Worm (Caenorhabditis elegans): ENCODE measurements around the gene E01G4.6.

E01G4.6 gene

DNA sequence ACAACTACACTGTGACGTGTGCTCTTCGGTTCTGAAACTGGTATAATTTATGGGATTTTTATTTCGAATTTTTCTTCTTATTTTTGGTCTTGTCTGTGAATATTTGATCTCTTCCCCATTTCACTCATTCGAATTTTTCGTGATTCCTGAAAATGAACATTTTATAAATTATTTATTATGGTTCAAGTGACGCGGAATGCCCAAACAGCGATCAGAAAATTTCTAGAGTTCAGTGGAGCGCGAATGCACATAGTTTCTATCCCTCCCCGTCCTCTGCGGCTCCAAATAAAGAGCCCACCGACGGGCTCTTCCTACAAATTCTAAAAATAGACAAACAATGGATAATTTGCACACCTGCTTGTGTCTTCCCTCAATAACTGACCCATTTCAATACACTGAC, 21.4 kb downstream of the E01G4.6 start, which contains the start of gene F54F11.1:
Gene F54F11.1, plus strand, starts transcription at position 301 of the 400 bp plus-strand sequence.
- TF ChIP-seq ref-1 (GFP tag; conservative IDR thresholded peaks at IDR 0.05): no peak
- no peak for TF ChIP-seq klf-2 (GFP tag; conservative IDR thresholded peaks at IDR 0.05)
- TF ChIP-seq ztf-23 (GFP tag; IDR thresholded peaks at IDR 0.05): no peak
- no peak for TF ChIP-seq ztf-29 (GFP tag; IDR thresholded peaks at IDR 0.05)
- TF ChIP-seq med-1 (GFP tag; optimal IDR thresholded peaks at IDR 0.05; ENCODE audit: insufficient read depth): no peak
- TF ChIP-seq tab-1 (GFP tag; IDR thresholded peaks at IDR 0.05): no peak
- no peak for TF ChIP-seq cog-1 (tag; optimal IDR thresholded peaks at IDR 0.05)
- no peak for TF ChIP-seq T22C8.4 (GFP tag; IDR thresholded peaks at IDR 0.05)
- no peak for TF ChIP-seq flt-1 (GFP tag; IDR thresholded peaks at IDR 0.05)

DNA sequence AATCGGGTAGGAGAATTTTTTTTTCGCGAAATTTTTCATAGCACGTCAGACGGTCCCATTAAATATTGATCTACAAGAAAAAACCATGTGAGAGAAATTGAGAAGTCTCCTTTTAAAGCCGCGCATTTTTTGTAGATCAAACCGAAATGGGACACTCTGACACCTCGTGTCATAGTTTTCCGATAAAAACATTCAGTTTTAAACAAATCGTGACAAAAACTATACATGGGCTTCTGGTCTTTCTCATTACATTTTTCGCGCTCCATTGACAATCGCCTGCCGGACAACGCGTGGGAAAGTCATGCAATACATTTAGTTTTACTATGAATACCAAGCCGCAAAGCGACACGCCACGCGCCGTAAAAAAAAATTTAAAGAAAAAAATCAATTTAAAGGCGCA, 23.2 kb downstream of the E01G4.6 start:
- no peak for TF ChIP-seq ztf-23 (GFP tag; IDR thresholded peaks at IDR 0.05)
- no peak for TF ChIP-seq med-1 (GFP tag; optimal IDR thresholded peaks at IDR 0.05; ENCODE audit: insufficient read depth)
- TF ChIP-seq T22C8.4 (GFP tag; IDR thresholded peaks at IDR 0.05): no peak
- no peak for TF ChIP-seq flt-1 (GFP tag; IDR thresholded peaks at IDR 0.05)
- no peak for TF ChIP-seq klf-2 (GFP tag; conservative IDR thresholded peaks at IDR 0.05)
- TF ChIP-seq ztf-29 (GFP tag; IDR thresholded peaks at IDR 0.05): no peak
- TF ChIP-seq ref-1 (GFP tag; conservative IDR thresholded peaks at IDR 0.05): no peak
- no peak for TF ChIP-seq cog-1 (tag; optimal IDR thresholded peaks at IDR 0.05)
- no peak for TF ChIP-seq tab-1 (GFP tag; IDR thresholded peaks at IDR 0.05)

- no peak for TF ChIP-seq ref-1 (GFP tag; conservative IDR thresholded peaks at IDR 0.05)
- TF ChIP-seq klf-2 (GFP tag; conservative IDR thresholded peaks at IDR 0.05): no peak
- no peak for TF ChIP-seq med-1 (GFP tag; optimal IDR thresholded peaks at IDR 0.05; ENCODE audit: insufficient read depth)
- no peak for TF ChIP-seq T22C8.4 (GFP tag; IDR thresholded peaks at IDR 0.05)
- TF ChIP-seq cog-1 (tag; optimal IDR thresholded peaks at IDR 0.05): no peak
- TF ChIP-seq flt-1 (GFP tag; IDR thresholded peaks at IDR 0.05): no peak
- no peak for TF ChIP-seq tab-1 (GFP tag; IDR thresholded peaks at IDR 0.05)
- no peak for TF ChIP-seq ztf-29 (GFP tag; IDR thresholded peaks at IDR 0.05)
- no peak for TF ChIP-seq ztf-23 (GFP tag; IDR thresholded peaks at IDR 0.05)
These were observed 23.9 kb downstream of the E01G4.6 start for ce11 chrII:13505977-13506568.

DNA sequence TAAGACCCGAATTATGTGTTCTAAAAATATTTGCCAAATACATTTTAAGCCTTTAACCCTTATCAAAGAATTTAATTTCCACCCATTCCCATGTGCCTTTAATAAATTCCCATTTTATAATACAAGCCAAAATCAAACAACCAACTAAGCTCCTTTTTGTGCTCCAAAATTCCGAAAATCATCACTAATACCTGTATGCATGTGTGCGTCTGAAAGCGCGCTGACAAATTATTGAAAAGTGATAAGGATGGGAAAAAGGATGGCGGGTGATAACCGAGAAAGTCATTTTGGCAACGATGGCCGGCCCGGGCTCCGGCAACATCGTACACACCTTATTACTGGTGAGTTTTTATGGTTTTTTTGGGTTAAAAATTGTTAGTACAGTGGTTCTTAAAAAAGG, 25.3 kb downstream of the E01G4.6 start, which contains the start of gene nep-17:
Gene nep-17, plus strand, starts transcription at position 285 of the 400 bp plus-strand sequence.
- TF ChIP-seq ztf-23 (GFP tag; IDR thresholded peaks at IDR 0.05): no peak
- TF ChIP-seq klf-2 (GFP tag; conservative IDR thresholded peaks at IDR 0.05): no peak
- no peak for TF ChIP-seq tab-1 (GFP tag; IDR thresholded peaks at IDR 0.05)
- no peak for TF ChIP-seq ref-1 (GFP tag; conservative IDR thresholded peaks at IDR 0.05)
- no peak for TF ChIP-seq cog-1 (tag; optimal IDR thresholded peaks at IDR 0.05)
- TF ChIP-seq T22C8.4 (GFP tag; IDR thresholded peaks at IDR 0.05): no peak
- no peak for TF ChIP-seq med-1 (GFP tag; optimal IDR thresholded peaks at IDR 0.05; ENCODE audit: insufficient read depth)
- TF ChIP-seq ztf-29 (GFP tag; IDR thresholded peaks at IDR 0.05): no peak
- no peak for TF ChIP-seq flt-1 (GFP tag; IDR thresholded peaks at IDR 0.05)

DNA sequence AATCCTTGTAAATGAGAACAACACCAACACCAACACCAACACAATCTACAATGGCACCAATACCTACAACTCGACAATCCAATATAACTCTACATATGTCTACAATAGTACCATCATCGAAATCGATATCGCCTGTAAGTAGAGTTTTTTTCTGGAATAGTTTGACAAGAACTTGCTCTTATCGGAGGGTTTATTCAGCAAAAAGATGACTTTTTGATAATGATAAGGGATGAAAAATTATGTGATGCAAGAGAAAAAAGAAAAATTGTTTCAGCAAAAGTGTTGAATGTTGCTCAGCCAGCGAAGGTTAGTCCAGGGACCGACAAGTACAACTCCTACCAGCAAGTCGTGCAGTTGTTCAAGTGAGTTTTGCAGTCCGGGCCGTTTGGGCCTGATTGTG, 26.4 kb downstream of the E01G4.6 start:
- TF ChIP-seq med-1 (GFP tag; optimal IDR thresholded peaks at IDR 0.05; ENCODE audit: insufficient read depth): no peak
- TF ChIP-seq flt-1 (GFP tag; IDR thresholded peaks at IDR 0.05): no peak

DNA sequence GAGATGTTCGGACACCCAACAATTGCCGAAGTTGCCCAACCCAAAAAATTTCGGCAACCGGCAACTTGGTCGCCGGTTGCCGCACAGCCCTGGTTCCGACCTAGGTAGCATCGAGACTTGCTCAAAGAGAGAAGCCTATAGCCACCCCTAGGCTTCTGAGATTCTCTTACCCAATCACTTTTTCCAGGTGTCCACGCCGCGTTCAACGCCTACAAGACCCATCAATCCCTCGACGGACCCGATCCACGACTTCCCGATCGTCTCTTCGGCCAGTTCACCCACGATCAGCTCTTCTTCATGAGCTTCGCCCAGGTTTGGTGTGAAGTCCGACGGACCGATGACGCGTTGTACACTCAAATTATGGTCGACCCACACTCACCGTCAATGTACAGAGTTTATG, 33.6 kb downstream of the E01G4.6 start:
- TF ChIP-seq ref-1 (GFP tag; conservative IDR thresholded peaks at IDR 0.05): no peak
- TF ChIP-seq tab-1 (GFP tag; IDR thresholded peaks at IDR 0.05): no peak
- TF ChIP-seq med-1 (GFP tag; optimal IDR thresholded peaks at IDR 0.05; ENCODE audit: insufficient read depth): no peak
- TF ChIP-seq T22C8.4 (GFP tag; IDR thresholded peaks at IDR 0.05): no peak
- no peak for TF ChIP-seq ztf-29 (GFP tag; IDR thresholded peaks at IDR 0.05)
- no peak for TF ChIP-seq cog-1 (tag; optimal IDR thresholded peaks at IDR 0.05)
- TF ChIP-seq klf-2 (GFP tag; conservative IDR thresholded peaks at IDR 0.05): no peak
- TF ChIP-seq flt-1 (GFP tag; IDR thresholded peaks at IDR 0.05): no peak
- TF ChIP-seq ztf-23 (GFP tag; IDR thresholded peaks at IDR 0.05): no peak

DNA sequence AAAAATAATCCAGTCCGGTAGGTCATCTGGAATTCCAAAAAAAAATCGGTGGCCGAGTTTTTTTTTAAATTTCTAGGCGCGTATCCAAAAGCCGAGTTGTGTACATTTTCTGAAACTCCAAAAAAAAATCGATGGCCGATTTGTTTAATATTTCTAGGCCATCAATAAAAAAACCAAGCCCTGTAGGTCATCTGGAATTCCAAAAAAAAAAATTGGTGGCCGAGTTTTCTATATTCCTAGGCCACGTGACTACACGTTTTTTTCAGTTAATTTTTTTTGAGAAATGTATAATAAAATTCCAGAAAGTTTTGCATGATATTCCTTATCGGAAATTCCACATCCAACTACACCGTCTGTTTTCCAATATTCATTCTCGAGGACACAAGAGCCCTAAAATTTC, 35.4 kb downstream of the E01G4.6 start, which contains the start of gene sre-45:
Gene sre-45, plus strand, starts transcription at position 301 of the 400 bp plus-strand sequence.
- TF ChIP-seq klf-2 (GFP tag; conservative IDR thresholded peaks at IDR 0.05): no peak
- TF ChIP-seq cog-1 (tag; optimal IDR thresholded peaks at IDR 0.05): no peak
- no peak for TF ChIP-seq T22C8.4 (GFP tag; IDR thresholded peaks at IDR 0.05)
- no peak for TF ChIP-seq flt-1 (GFP tag; IDR thresholded peaks at IDR 0.05)
- no peak for TF ChIP-seq med-1 (GFP tag; optimal IDR thresholded peaks at IDR 0.05; ENCODE audit: insufficient read depth)
- no peak for TF ChIP-seq ref-1 (GFP tag; conservative IDR thresholded peaks at IDR 0.05)
- TF ChIP-seq ztf-23 (GFP tag; IDR thresholded peaks at IDR 0.05): no peak
- TF ChIP-seq tab-1 (GFP tag; IDR thresholded peaks at IDR 0.05): no peak
- no peak for TF ChIP-seq ztf-29 (GFP tag; IDR thresholded peaks at IDR 0.05)

DNA sequence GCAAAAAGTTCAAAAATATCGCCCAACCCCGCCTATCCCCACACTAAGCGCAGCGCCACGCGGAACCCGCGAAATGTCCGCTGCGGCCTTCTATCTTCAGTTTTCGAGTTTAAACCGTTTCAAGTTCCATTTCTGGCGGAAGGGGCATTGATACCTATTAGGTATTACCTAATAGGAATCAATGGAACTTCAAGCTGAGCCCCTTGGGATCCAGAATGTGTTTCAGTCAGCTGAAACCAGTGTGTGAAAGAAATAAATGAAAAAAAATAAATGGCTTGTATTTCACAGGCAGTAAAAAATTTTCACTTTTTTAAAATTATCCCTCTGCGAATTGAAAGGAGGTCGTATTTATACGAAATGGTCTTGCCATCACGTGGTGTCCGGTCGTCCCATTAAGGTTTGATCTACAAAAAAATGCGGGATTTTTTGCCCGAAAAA, 39.0 kb downstream of the E01G4.6 start:
- TF ChIP-seq tab-1 (GFP tag; IDR thresholded peaks at IDR 0.05) (no peak), ref-1 (GFP tag; conservative IDR thresholded peaks at IDR 0.05) (no peak), ztf-23 (GFP tag; IDR thresholded peaks at IDR 0.05) (no peak), ztf-29 (GFP tag; IDR thresholded peaks at IDR 0.05) (no peak), flt-1 (GFP tag; IDR thresholded peaks at IDR 0.05) (no peak), klf-2 (GFP tag; conservative IDR thresholded peaks at IDR 0.05) (no peak), T22C8.4 (GFP tag; IDR thresholded peaks at IDR 0.05) (no peak), cog-1 (tag; optimal IDR thresholded peaks at IDR 0.05) (no peak), med-1 (GFP tag; optimal IDR thresholded peaks at IDR 0.05; ENCODE audit: insufficient read depth) (no peak)

DNA sequence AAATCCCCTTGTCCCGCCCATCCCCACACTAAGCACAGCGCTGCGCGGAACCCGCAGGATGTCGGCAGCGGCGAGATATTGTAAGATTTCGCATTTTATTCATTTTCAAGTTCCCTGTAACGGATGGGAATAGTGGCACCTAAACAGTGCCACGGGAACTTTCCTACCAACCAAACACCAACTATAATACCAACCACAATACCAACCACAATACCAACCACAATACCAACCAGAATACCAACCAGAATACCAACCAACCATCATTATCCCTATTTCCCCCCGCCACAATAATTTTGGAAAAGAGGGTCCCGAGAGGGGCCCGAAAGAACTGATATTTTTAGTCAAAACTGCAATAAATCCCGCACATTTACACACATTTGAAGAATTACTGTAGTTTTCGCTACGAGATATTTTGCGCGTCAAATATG, 39.8 kb downstream of the E01G4.6 start:
- TF ChIP-seq ref-1 (GFP tag; conservative IDR thresholded peaks at IDR 0.05) (no peak), T22C8.4 (GFP tag; IDR thresholded peaks at IDR 0.05) (no peak), klf-2 (GFP tag; conservative IDR thresholded peaks at IDR 0.05) (no peak), tab-1 (GFP tag; IDR thresholded peaks at IDR 0.05) (no peak), cog-1 (tag; optimal IDR thresholded peaks at IDR 0.05) (no peak), ztf-23 (GFP tag; IDR thresholded peaks at IDR 0.05) (no peak), ztf-29 (GFP tag; IDR thresholded peaks at IDR 0.05) (no peak), flt-1 (GFP tag; IDR thresholded peaks at IDR 0.05) (no peak)
